Worm (Caenorhabditis elegans): ENCODE data around the gene fbxc-54.

DNA sequence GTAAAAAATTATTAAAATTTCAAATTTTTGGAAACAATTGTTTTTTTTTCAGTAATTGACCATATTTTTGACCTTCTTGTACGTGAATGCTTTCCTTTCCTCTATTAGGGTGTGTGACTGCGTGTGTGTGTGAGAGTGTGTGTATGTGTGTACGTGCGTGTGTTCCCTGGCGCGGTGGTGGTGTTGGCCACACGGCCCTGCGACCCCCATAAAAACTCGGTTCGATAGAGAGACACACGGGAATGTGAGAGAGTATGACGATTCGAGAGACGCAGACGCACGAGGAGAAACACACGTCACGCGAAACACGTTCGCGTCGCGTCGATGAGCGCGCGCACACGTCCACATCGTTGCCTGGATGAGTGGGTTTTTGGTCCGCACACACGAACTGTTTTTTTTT is 12.7 kb upstream of the fbxc-54 start:
- TF ChIP-seq nhr-76 (tag; optimal IDR thresholded peaks at IDR 0.05) (no peak), nhr-28 (tag; optimal IDR thresholded peaks at IDR 0.05) (no peak), ceh-8 (GFP tag; optimal IDR thresholded peaks at IDR 0.05) (peak; percentile 26), nhr-11 (tag; optimal IDR thresholded peaks at IDR 0.05) (no peak), unc-86 (tag; optimal IDR thresholded peaks at IDR 0.05) (peak; percentile 59), ama-1 (optimal IDR thresholded peaks at IDR 0.05) (no peak), ces-1 (GFP tag; optimal IDR thresholded peaks at IDR 0.05) (no peak), pqm-1 (tag; optimal IDR thresholded peaks at IDR 0.05) (no peak), lin-13 (GFP tag; optimal IDR thresholded peaks at IDR 0.05) (peak; percentile 32), dpl-1 (GFP tag; optimal IDR thresholded peaks at IDR 0.05) (peak; percentile 48 to 63 (median 53)), zip-4 (GFP tag; optimal IDR thresholded peaks at IDR 0.05) (no peak), zag-1 (tag; optimal IDR thresholded peaks at IDR 0.05) (no peak)
